Worm (Caenorhabditis elegans): ENCODE results near the gene srh-215.

DNA sequence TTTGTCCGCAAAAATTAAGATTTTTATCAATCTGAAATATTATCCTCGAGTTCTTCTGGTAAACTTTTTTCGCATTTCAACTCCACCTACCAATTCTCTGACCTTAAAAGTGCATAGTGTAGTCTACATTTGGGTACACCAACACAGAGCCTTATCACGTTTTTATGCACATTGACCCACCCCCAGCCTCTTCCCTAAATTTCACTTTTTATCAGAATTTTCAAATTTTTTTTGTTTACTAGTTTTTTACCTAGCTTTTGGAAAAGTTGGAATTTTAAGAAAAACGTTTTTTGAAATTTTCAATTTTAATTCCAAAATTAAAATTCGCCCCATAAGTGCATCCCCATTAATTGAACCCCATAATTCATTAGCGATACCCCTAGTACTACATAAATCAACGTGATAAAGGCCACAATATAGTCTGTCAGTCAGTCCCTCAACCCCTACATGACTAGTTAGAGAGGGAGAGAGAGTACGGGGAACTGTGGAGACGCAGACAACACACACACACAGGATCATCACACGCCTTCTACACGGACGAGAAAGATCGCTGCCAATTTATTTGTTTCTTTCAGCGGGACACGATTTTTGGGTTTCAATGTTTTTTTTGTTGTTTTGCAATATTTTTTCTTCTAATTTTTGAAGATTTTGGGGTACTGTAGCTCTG lies 17.1 kb downstream of the srh-215 start:
- TF ChIP-seq ama-1 (optimal IDR thresholded peaks at IDR 0.05) = no peak
- no peak for TF ChIP-seq ceh-16 (tag; optimal IDR thresholded peaks at IDR 0.05)
- no peak for TF ChIP-seq snpc-4 (tag; optimal IDR thresholded peaks at IDR 0.05)
- TF ChIP-seq ztf-11 (tag; optimal IDR thresholded peaks at IDR 0.05) = no peak
- no peak for TF ChIP-seq nhr-237 (tag; optimal IDR thresholded peaks at IDR 0.05)
- TF ChIP-seq unc-39 (tag; optimal IDR thresholded peaks at IDR 0.05) = no peak
- TF ChIP-seq ZK546.5 (tag; optimal IDR thresholded peaks at IDR 0.05) = no peak
- no peak for TF ChIP-seq nhr-77 (tag; optimal IDR thresholded peaks at IDR 0.05)
- no peak for TF ChIP-seq ceh-82 (tag; optimal IDR thresholded peaks at IDR 0.05)
- no peak for TF ChIP-seq lin-39 (tag; optimal IDR thresholded peaks at IDR 0.05)
- TF ChIP-seq zag-1 (tag; optimal IDR thresholded peaks at IDR 0.05) = no peak

All from whole organism, L3 larva.